Fruit fly (Drosophila melanogaster): ENCODE measurements around the gene Obp8a.
A peak's percentile ranks its signal among the peaks of the same experiment; 100 is the strongest.

Gene Obp8a

dm6 chrX:9215485-9215884 is 809 bp downstream of the Obp8a start, which contains the start of gene CG15368:
Gene CG15368 (plus strand): TSS chrX:9215785.
- TF ChIP-seq pan (optimal IDR thresholded peaks at IDR 0.05) (no peak), EcR (GFP tag; optimal IDR thresholded peaks at IDR 0.05) (no peak), CG8478 (optimal IDR thresholded peaks at IDR 0.05) (no peak), Dll (optimal IDR thresholded peaks at IDR 0.05) (no peak), usp (GFP tag; optimal IDR thresholded peaks at IDR 0.05) (no peak), psq (optimal IDR thresholded peaks at IDR 0.05) (no peak)

dm6 chrX:9216572-9216971 is 1.9 kb downstream of the Obp8a start, which contains the start of gene CG15369:
Gene CG15369 (plus strand): TSS chrX:9216872.
- no peak for TF ChIP-seq psq (optimal IDR thresholded peaks at IDR 0.05)
- no peak for TF ChIP-seq usp (GFP tag; optimal IDR thresholded peaks at IDR 0.05)
- no peak for TF ChIP-seq Dll (optimal IDR thresholded peaks at IDR 0.05)
- TF ChIP-seq pan (optimal IDR thresholded peaks at IDR 0.05) = no peak
- no peak for TF ChIP-seq CG8478 (optimal IDR thresholded peaks at IDR 0.05)
- TF ChIP-seq EcR (GFP tag; optimal IDR thresholded peaks at IDR 0.05) = no peak

- TF ChIP-seq pan (optimal IDR thresholded peaks at IDR 0.05) (no peak), usp (GFP tag; optimal IDR thresholded peaks at IDR 0.05) (no peak), psq (optimal IDR thresholded peaks at IDR 0.05) (no peak), EcR (GFP tag; optimal IDR thresholded peaks at IDR 0.05) (peak in 1 of 2 experiments; percentile 48)
These were observed 5.8 kb downstream of the Obp8a start for dm6 chrX:9220434-9220833.

dm6 chrX:9223182-9223581 is 8.5 kb downstream of the Obp8a start, which contains the start of gene t:
Gene t (minus strand): TSS chrX:9223257.
- TF ChIP-seq usp (GFP tag; optimal IDR thresholded peaks at IDR 0.05) (no peak), pan (optimal IDR thresholded peaks at IDR 0.05) (no peak), Dll (optimal IDR thresholded peaks at IDR 0.05) (no peak), EcR (GFP tag; optimal IDR thresholded peaks at IDR 0.05) (no peak), CG8478 (optimal IDR thresholded peaks at IDR 0.05) (no peak), psq (optimal IDR thresholded peaks at IDR 0.05) (no peak)

- TF ChIP-seq psq (optimal IDR thresholded peaks at IDR 0.05) (no peak), pan (optimal IDR thresholded peaks at IDR 0.05) (no peak)
These were observed 9.7 kb downstream of the Obp8a start for dm6 chrX:9224423-9224822.

- TF ChIP-seq EcR (GFP tag; optimal IDR thresholded peaks at IDR 0.05) (no peak), CG8478 (optimal IDR thresholded peaks at IDR 0.05) (no peak), psq (optimal IDR thresholded peaks at IDR 0.05) (no peak), pan (optimal IDR thresholded peaks at IDR 0.05) (no peak), usp (GFP tag; optimal IDR thresholded peaks at IDR 0.05) (no peak), Dll (optimal IDR thresholded peaks at IDR 0.05) (no peak)
These were observed 10.5 kb downstream of the Obp8a start, which contains the start of gene CG15370 for dm6 chrX:9225137-9225536. Gene CG15370 (plus strand): TSS chrX:9225437.

dm6 chrX:9226837-9227236 is 12.2 kb downstream of the Obp8a start, which contains the start of gene Gr8a:
Gene Gr8a (plus strand): TSS chrX:9227137.
- TF ChIP-seq Dll (optimal IDR thresholded peaks at IDR 0.05) = no peak
- TF ChIP-seq CG8478 (optimal IDR thresholded peaks at IDR 0.05) = no peak
- no peak for TF ChIP-seq usp (GFP tag; optimal IDR thresholded peaks at IDR 0.05)

- no peak for TF ChIP-seq Dll (optimal IDR thresholded peaks at IDR 0.05)
- TF ChIP-seq psq (optimal IDR thresholded peaks at IDR 0.05) = no peak
These were observed 17.5 kb downstream of the Obp8a start, which contains the start of gene CG12121 for dm6 chrX:9232199-9232598. Gene CG12121 (minus strand): TSS chrX:9232378.

- no peak for TF ChIP-seq psq (optimal IDR thresholded peaks at IDR 0.05)
- no peak for TF ChIP-seq Dll (optimal IDR thresholded peaks at IDR 0.05)
- no peak for TF ChIP-seq EcR (GFP tag; optimal IDR thresholded peaks at IDR 0.05)
- TF ChIP-seq pan (optimal IDR thresholded peaks at IDR 0.05) = no peak
- no peak for TF ChIP-seq CG8478 (optimal IDR thresholded peaks at IDR 0.05)
- TF ChIP-seq usp (GFP tag; optimal IDR thresholded peaks at IDR 0.05) = no peak
These were observed 21.8 kb downstream of the Obp8a start, which contains the start of gene Ir8a for dm6 chrX:9236485-9236884. Gene Ir8a (minus strand): TSS chrX:9236585.

- TF ChIP-seq psq (optimal IDR thresholded peaks at IDR 0.05) (no peak), usp (GFP tag; optimal IDR thresholded peaks at IDR 0.05) (no peak), CG8478 (optimal IDR thresholded peaks at IDR 0.05) (no peak), pan (optimal IDR thresholded peaks at IDR 0.05) (no peak), EcR (GFP tag; optimal IDR thresholded peaks at IDR 0.05) (no peak), Dll (optimal IDR thresholded peaks at IDR 0.05) (no peak)
These were observed 28.8 kb downstream of the Obp8a start, which contains the start of the genes mxc and Larp7 for dm6 chrX:9243417-9243884. Gene mxc (minus strand): TSS chrX:9243467. Gene Larp7 (plus strand): TSS chrX:9243817.

dm6 chrX:9247171-9247783 is 32.6 kb downstream of the Obp8a start, which contains the start of the genes amx and Dsor1:
Gene amx (minus strand): TSS chrX:9247336.
Gene Dsor1 (plus strand): TSS chrX:9247342.
- TF ChIP-seq Dll (optimal IDR thresholded peaks at IDR 0.05) = no peak
- TF ChIP-seq psq (optimal IDR thresholded peaks at IDR 0.05) = no peak
- no peak for TF ChIP-seq CG8478 (optimal IDR thresholded peaks at IDR 0.05)
- no peak for TF ChIP-seq EcR (GFP tag; optimal IDR thresholded peaks at IDR 0.05)
- no peak for TF ChIP-seq usp (GFP tag; optimal IDR thresholded peaks at IDR 0.05)
- TF ChIP-seq pan (optimal IDR thresholded peaks at IDR 0.05) = no peak

dm6 chrX:9248040-9248439 is 33.4 kb downstream of the Obp8a start:
- TF ChIP-seq Dll (optimal IDR thresholded peaks at IDR 0.05) = no peak
- TF ChIP-seq psq (optimal IDR thresholded peaks at IDR 0.05) = no peak
- no peak for TF ChIP-seq EcR (GFP tag; optimal IDR thresholded peaks at IDR 0.05)
- TF ChIP-seq pan (optimal IDR thresholded peaks at IDR 0.05) = no peak
- TF ChIP-seq usp (GFP tag; optimal IDR thresholded peaks at IDR 0.05) = no peak
- TF ChIP-seq CG8478 (optimal IDR thresholded peaks at IDR 0.05) = no peak

All from whole organism.